Worm (Caenorhabditis elegans): Measurements from ENCODE around the gene ptc-1.

Gene ptc-1

DNA sequence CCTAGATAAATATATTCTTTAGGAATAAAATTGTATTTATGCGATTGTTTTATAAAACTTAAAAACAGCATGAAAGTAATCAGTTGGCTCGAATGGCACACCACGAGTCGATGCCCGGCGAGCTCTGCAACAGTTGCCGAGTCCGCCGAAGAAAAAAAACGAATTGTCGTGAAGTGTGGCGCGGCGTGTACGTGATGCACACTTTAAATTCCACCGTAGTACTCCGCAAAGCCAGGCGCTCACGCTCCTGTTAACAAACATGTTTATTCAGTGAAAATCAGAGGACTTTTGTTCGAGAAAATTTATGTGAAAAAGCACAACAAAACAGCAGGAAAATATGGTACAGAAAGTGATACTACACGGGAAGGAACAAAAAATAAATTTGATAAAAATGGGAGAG is 22.4 kb upstream of the ptc-1 start (continued):
- TF ChIP-seq fkh-10 (GFP tag; optimal IDR thresholded peaks at IDR 0.05) (no peak), nhr-6 (tag; optimal IDR thresholded peaks at IDR 0.05) (peak; percentile 35), lin-15B (tag; optimal IDR thresholded peaks at IDR 0.05) (no peak), nhr-102 (tag; optimal IDR thresholded peaks at IDR 0.05) (no peak), mes-2 (tag; optimal IDR thresholded peaks at IDR 0.05; ENCODE audit: poor library complexity, severe bottlenecking) (peak; percentile 54), F37D6.2 (tag; optimal IDR thresholded peaks at IDR 0.05) (no peak), hif-1 (tag; optimal IDR thresholded peaks at IDR 0.05) (peak in 1 of 2 experiments; percentile 37), ztf-11 (tag; optimal IDR thresholded peaks at IDR 0.05) (no peak), hmg-1.1 (GFP tag; IDR thresholded peaks at IDR 0.05) (peak; percentile 57; the same call in 1 of the 2 replicates), ZK546.5 (tag; optimal IDR thresholded peaks at IDR 0.05) (no peak), sdz-12 (GFP tag; optimal IDR thresholded peaks at IDR 0.05) (no peak), unc-39 (tag; optimal IDR thresholded peaks at IDR 0.05) (no peak), mdl-1 (tag; optimal IDR thresholded peaks at IDR 0.05) (no peak), attf-4 (tag; optimal IDR thresholded peaks at IDR 0.05) (no peak), hlh-11 (tag; optimal IDR thresholded peaks at IDR 0.05) (peak; percentile 22), lin-1 (GFP tag; IDR thresholded peaks at IDR 0.05) (no peak), php-3 (GFP tag; IDR thresholded peaks at IDR 0.05) (no peak), daf-19 (GFP tag; conservative IDR thresholded peaks at IDR 0.05) (no peak), T26A8.4 (GFP tag; IDR thresholded peaks at IDR 0.05) (no peak), daf-8 (GFP tag; IDR thresholded peaks at IDR 0.05) (no peak), skn-1 (tag; optimal IDR thresholded peaks at IDR 0.05) (no peak), Y75B8A.6 (GFP tag; IDR thresholded peaks at IDR 0.05) (no peak), set-16 (GFP tag; IDR thresholded peaks at IDR 0.05) (no peak), daf-12 (tag; optimal IDR thresholded peaks at IDR 0.05) (no peak), ceh-28 (tag; optimal IDR thresholded peaks at IDR 0.05) (no peak), dmd-6 (GFP tag; IDR thresholded peaks at IDR 0.05) (peak; percentile 27; the same call in 1 of the 2 replicates), mdt-29 (GFP tag; IDR thresholded peaks at IDR 0.05) (no peak), nhr-10 (tag; optimal IDR thresholded peaks at IDR 0.05) (no peak), ctbp-1 (GFP tag; IDR thresholded peaks at IDR 0.05) (no peak), pqm-1 (tag; optimal IDR thresholded peaks at IDR 0.05) (no peak), ztf-7 (tag; optimal IDR thresholded peaks at IDR 0.05) (no peak), tra-1 (GFP tag; IDR thresholded peaks at IDR 0.05) (no peak), gei-8 (GFP tag; optimal IDR thresholded peaks at IDR 0.05) (no peak), rbr-2 (tag; optimal IDR thresholded peaks at IDR 0.05) (peak; percentile 25), zfp-3 (GFP tag; conservative IDR thresholded peaks at IDR 0.05) (no peak), lin-39 (tag; optimal IDR thresholded peaks at IDR 0.05) (no peak), nhr-237 (tag; optimal IDR thresholded peaks at IDR 0.05) (no peak), dmd-8 (GFP tag; IDR thresholded peaks at IDR 0.05) (no peak), spr-3 (GFP tag; optimal IDR thresholded peaks at IDR 0.05) (no peak), ceh-44 (GFP tag; IDR thresholded peaks at IDR 0.05) (no peak), mep-1 (tag; optimal IDR thresholded peaks at IDR 0.05) (peak; percentile 46), zfp-2 (tag; optimal IDR thresholded peaks at IDR 0.05) (no peak), R02D3.7 (tag; optimal IDR thresholded peaks at IDR 0.05) (no peak), F44E2.7 (GFP tag; IDR thresholded peaks at IDR 0.05) (no peak), F26F4.8 (GFP tag; conservative IDR thresholded peaks at IDR 0.05) (no peak), nhr-28 (tag; optimal IDR thresholded peaks at IDR 0.05) (peak; percentile 21), nhr-42 (GFP tag; IDR thresholded peaks at IDR 0.05) (no peak), nhr-11 (tag; optimal IDR thresholded peaks at IDR 0.05) (peak; percentile 1), ceh-20 (GFP tag; IDR thresholded peaks at IDR 0.05) (no peak), D1046.2 (GFP tag; IDR thresholded peaks at IDR 0.05) (no peak), ceh-62 (tag; optimal IDR thresholded peaks at IDR 0.05) (no peak), aly-2 (tag; optimal IDR thresholded peaks at IDR 0.05) (no peak), Y105C5A.15 (GFP tag; IDR thresholded peaks at IDR 0.05) (no peak), lsy-2 (tag; optimal IDR thresholded peaks at IDR 0.05) (peak; percentile 76 to 98)

All from whole organism, L4 larva.